Worm (Caenorhabditis elegans) whole organism, late embryonic: ENCODE data around the gene F47D12.7.

Source experiments
- fkh-10 ChIP-seq: fragments of 150-350 bp; optimal IDR thresholded peaks from 2 replicates; lab custom pipeline; 2014; ENCODE audit warnings: missing biosample characterization, missing genetic modification reagents, missing genetic modification characterization
- hlh-15 ChIP-seq: sonication (generic microtip); optimal IDR thresholded peaks from 2 replicates; lab custom pipeline; 2016; ENCODE audit warnings: missing genetic modification characterization, missing compliant biosample characterization
- nhr-11 ChIP-seq: fragments of 150-350 bp; optimal IDR thresholded peaks from 2 replicates; lab custom pipeline; 2014; ENCODE audit warnings: missing biosample characterization, missing genetic modification characterization
- odd-2 ChIP-seq: sonication (generic microtip); optimal IDR thresholded peaks from 2 replicates; lab custom pipeline; 2017; ENCODE audit warnings: antibody characterized with exemption, mild to moderate bottlenecking, missing genetic modification characterization, missing compliant biosample characterization

- TF ChIP-seq odd-2 (no peak), nhr-11 (tag; lab: Kevin White, UChicago) (no peak), fkh-10 (GFP tag; lab: Kevin White, UChicago) (no peak), hlh-15 (tag; lab: Kevin White, UChicago) (no peak)
These were observed 47.4 kb upstream of the F47D12.7 start, which contains the start of gene C56G2.9 for ce11 chrIII:6343229-6343628.
